Worm (Caenorhabditis elegans) whole organism, midembryonic: Measurements from ENCODE around the gene his-60.

ENCODE experiments used
- T22C8.4 ChIP-seq: fragments of 200-800 bp; sonication (Bioruptor generic); IDR thresholded peaks from 2 replicates; pipeline ENCODE4 v1.3.6; 2022; ENCODE audit warnings: missing genetic modification characterization, missing compliant biosample characterization
- cog-1 ChIP-seq: sonication (generic microtip); optimal IDR thresholded peaks from 2 replicates; lab custom pipeline; 2016; ENCODE audit warnings: missing genetic modification characterization, missing compliant biosample characterization
- med-1 ChIP-seq: sonication (generic microtip); optimal IDR thresholded peaks from 2 replicates; lab custom pipeline; 2017; ENCODE audit warnings: missing genetic modification characterization, mild to moderate bottlenecking, missing compliant biosample characterization, antibody characterized with exemption, missing genetic modification reagents; ENCODE audit not compliant: insufficient read depth
- ztf-23 ChIP-seq: fragments of 200-800 bp; sonication (Bioruptor generic); IDR thresholded peaks from 2 replicates; pipeline ENCODE4 v1.3.6; 2022; ENCODE audit warnings: missing genetic modification reagents, missing genetic modification characterization, missing compliant biosample characterization

DNA sequence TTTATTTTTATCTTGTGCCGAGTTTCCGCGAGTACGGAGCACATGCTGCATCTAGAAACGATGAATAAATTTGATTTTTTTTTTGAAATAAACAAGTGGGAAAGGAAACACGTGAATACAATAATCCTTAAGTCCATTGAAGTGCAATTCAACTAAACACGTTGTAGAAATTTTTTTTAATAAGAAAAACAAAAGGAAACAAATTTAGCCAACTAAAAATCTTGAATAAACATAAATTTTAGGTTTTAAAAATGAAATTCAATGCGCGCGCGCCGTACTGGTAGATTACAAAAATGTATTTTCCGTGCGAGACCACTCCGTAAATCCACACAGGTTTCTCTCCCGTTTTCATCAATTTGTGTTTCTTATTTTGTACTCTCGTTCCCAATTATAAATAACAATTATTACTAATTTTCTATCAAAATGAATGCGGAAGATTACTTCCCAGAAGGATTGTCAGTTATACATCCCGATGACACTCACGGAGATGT lies 14.6 kb downstream of the his-60 start, which contains the start of the genes plk-3 and F55G1.6:
- no peak for TF ChIP-seq ztf-23 (GFP tag; lab: Robert Waterston, UW)
- TF ChIP-seq T22C8.4 (GFP tag; lab: Robert Waterston, UW) = no peak
- TF ChIP-seq cog-1 = no peak
- TF ChIP-seq med-1 (GFP tag; lab: Kevin White, UChicago) = no peak
